Worm (Caenorhabditis elegans) whole organism, early embryonic: Measurements from ENCODE around the gene nhr-248.

Experiments
- B0310.2 ChIP-seq: sonication (generic microtip); optimal IDR thresholded peaks from 2 replicates; lab custom pipeline; 2016; ENCODE audit warnings: mild to moderate bottlenecking, missing genetic modification characterization, missing compliant biosample characterization
- F13C5.2 ChIP-seq: sonication (generic microtip); optimal IDR thresholded peaks from 2 replicates; lab custom pipeline; 2017; ENCODE audit warnings: mild to moderate bottlenecking, missing genetic modification characterization, inconsistent platforms, missing compliant biosample characterization
- aly-1 ChIP-seq: sonication (generic microtip); optimal IDR thresholded peaks from 2 replicates; lab custom pipeline; 2016; ENCODE audit warnings: missing genetic modification characterization, missing compliant biosample characterization
- ama-1 ChIP-seq: fragments of 150-350 bp; optimal IDR thresholded peaks from 2 replicates; lab custom pipeline; 2014
- ceh-13 ChIP-seq: fragments of 200-800 bp; sonication (Bioruptor generic); optimal IDR thresholded peaks from 2 replicates; lab custom pipeline; 2018; ENCODE audit warnings: mild to moderate bottlenecking, missing genetic modification characterization, missing compliant biosample characterization
- ceh-36 ChIP-seq: sonication (generic microtip); optimal IDR thresholded peaks from 2 replicates; lab custom pipeline; 2016; ENCODE audit warnings: missing genetic modification characterization, inconsistent platforms, missing compliant biosample characterization
- ets-7 ChIP-seq: sonication (generic microtip); optimal IDR thresholded peaks from 2 replicates; lab custom pipeline; 2016; ENCODE audit warnings: missing genotype, missing genetic modification characterization, missing compliant biosample characterization
- flt-1 ChIP-seq: fragments of 200-800 bp; sonication (Bioruptor generic); IDR thresholded peaks from 2 replicates; pipeline ENCODE4 v1.3.6; 2022; ENCODE audit warnings: missing genetic modification characterization, missing compliant biosample characterization
- hmbx-1 ChIP-seq: sonication (generic microtip); optimal IDR thresholded peaks from 2 replicates; lab custom pipeline; 2016; ENCODE audit warnings: mild to moderate bottlenecking, missing genetic modification characterization, missing compliant biosample characterization
- hmg-4 ChIP-seq: fragments of 200-800 bp; sonication (Bioruptor generic); optimal IDR thresholded peaks from 2 replicates; lab custom pipeline; 2018; ENCODE audit warnings: mild to moderate bottlenecking, missing genetic modification characterization, missing compliant biosample characterization
- hnd-1 ChIP-seq: sonication (generic microtip); optimal IDR thresholded peaks from 2 replicates; lab custom pipeline; 2016; ENCODE audit warnings: missing genetic modification characterization, missing compliant biosample characterization
- pes-1 ChIP-seq: fragments of 200-800 bp; sonication (Bioruptor generic); IDR thresholded peaks from 2 replicates; pipeline ENCODE4 v1.3.6; 2022; ENCODE audit warnings: missing genetic modification reagents, missing genetic modification characterization, missing compliant biosample characterization
- scrt-1 ChIP-seq: fragments of 200-800 bp; sonication (Bioruptor generic); IDR thresholded peaks from 2 replicates; pipeline ENCODE4 v1.3.6; 2022; ENCODE audit warnings: missing genetic modification characterization, missing compliant biosample characterization
- sea-1 ChIP-seq: fragments of 200-800 bp; sonication (Bioruptor generic); conservative IDR thresholded peaks from 2 replicates; pipeline ENCODE4 v1.3.6; 2022; ENCODE audit warnings: missing genetic modification characterization, missing compliant biosample characterization
- tbx-11 ChIP-seq: fragments of 200-800 bp; sonication (Bioruptor generic); IDR thresholded peaks from 2 replicates; pipeline ENCODE4 v1.3.6; 2022; ENCODE audit warnings: missing genetic modification characterization, missing compliant biosample characterization
- tbx-37 ChIP-seq: fragments of 200-800 bp; sonication (Bioruptor generic); conservative IDR thresholded peaks from 2 replicates; pipeline ENCODE4 v1.3.6; 2022; ENCODE audit warnings: missing genetic modification reagents, missing genetic modification characterization, missing compliant biosample characterization
- tra-4 ChIP-seq: sonication (generic microtip); optimal IDR thresholded peaks from 2 replicates; lab custom pipeline; 2017; ENCODE audit warnings: missing genetic modification characterization, missing compliant biosample characterization

Gene nhr-248

DNA sequence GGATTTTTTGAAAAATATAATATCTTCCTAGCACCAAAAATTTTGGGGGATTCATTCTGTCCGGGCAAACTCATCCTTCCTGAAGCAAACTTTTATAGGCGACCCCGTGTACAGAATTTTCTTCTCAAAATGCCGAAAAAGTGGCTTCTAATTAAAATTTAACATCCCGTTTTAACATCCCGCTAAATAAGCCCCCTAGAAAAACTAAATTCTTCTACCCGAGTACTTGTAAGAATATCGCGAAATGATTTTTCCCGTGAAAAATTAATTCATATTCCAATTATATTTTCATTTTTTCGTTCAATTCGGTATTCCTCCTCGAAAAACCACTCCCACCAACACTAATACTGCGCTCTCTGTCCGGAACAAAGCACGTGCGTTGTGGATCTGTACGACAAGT, 35.6 kb downstream of the nhr-248 start, which contains the start of gene T05E12.8:
Gene T05E12.8 (plus strand): TSS at position 301 of the 400 bp plus-strand sequence.
- TF ChIP-seq ama-1 (lab: Kevin White, UChicago) (no peak), tbx-11 (GFP tag; lab: Robert Waterston, UW) (no peak), aly-1 (tag; lab: Kevin White, UChicago) (no peak), B0310.2 (no peak), hnd-1 (no peak), hmg-4 (no peak)

DNA sequence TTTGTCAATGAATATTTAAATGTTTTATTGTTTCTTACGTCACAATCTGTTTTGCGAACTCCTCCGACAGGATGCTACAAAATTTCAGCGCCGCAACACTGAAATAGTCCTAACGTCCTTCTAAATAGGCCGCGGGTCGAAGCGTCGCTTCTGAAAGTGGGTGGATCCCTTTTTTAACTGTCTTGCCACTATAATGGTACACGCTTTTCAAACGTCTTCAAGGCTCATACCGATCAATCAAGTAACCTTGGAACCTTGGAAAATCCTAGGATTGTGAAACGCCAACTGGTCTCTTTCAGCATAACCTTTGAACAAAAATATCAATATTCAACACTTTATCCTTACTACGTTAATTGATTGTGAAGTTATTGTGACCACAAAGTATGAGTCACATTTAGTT, 37.8 kb downstream of the nhr-248 start:
- TF ChIP-seq pes-1 (no peak), tra-4 (tag; lab: Kevin White, UChicago) (no peak), aly-1 (tag; lab: Kevin White, UChicago) (no peak), ceh-36 (tag; lab: Kevin White, UChicago) (no peak), tbx-11 (GFP tag; lab: Robert Waterston, UW) (no peak), F13C5.2 (no peak), hnd-1 (no peak)

ce11 chrV:17064676-17065075, 39.8 kb downstream of the nhr-248 start, which contains the start of gene srh-255:
Gene srh-255, plus strand, starts transcription at chrV:17064976.
- TF ChIP-seq flt-1 (GFP tag; lab: Robert Waterston, UW) = no peak
- no peak for TF ChIP-seq tbx-37 (GFP tag; lab: Robert Waterston, UW)
- no peak for TF ChIP-seq ceh-36 (tag; lab: Kevin White, UChicago)
- TF ChIP-seq ceh-13 (GFP tag; lab: Kevin White, UChicago) = no peak
- TF ChIP-seq pes-1 = no peak
- TF ChIP-seq hnd-1 = no peak
- TF ChIP-seq ets-7 (tag; lab: Kevin White, UChicago) = no peak
- TF ChIP-seq ama-1 (lab: Kevin White, UChicago) = no peak
- no peak for TF ChIP-seq aly-1 (tag; lab: Kevin White, UChicago)
- no peak for TF ChIP-seq B0310.2
- no peak for TF ChIP-seq scrt-1 (GFP tag; lab: Robert Waterston, UW)
- TF ChIP-seq tbx-11 (GFP tag; lab: Robert Waterston, UW) = no peak
- TF ChIP-seq tra-4 (tag; lab: Kevin White, UChicago) = no peak
- TF ChIP-seq F13C5.2 = no peak

DNA sequence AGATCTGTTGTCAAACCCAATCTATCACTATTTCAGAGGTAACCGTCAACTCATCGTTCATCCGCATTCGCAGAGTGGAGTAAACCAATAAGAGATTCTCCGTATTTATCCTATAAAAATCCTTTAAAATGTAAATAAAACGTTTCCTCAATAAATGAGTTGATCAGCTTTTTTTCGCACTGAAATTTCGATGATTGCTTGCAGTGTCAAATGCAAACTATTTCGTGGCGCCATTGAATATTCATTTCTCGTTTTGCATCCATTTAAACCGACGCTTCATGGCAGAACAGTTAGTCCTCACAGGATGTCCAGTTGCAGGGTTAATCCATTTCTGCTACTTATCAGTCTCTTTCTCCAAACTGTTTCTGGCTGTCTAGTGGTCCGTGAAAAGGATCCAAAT, 42.8 kb downstream of the nhr-248 start, which contains the start of gene F28B1.9:
Gene F28B1.9 (plus strand): TSS at position 301 of the 400 bp plus-strand sequence.
- TF ChIP-seq ceh-36 (tag; lab: Kevin White, UChicago) (no peak), pes-1 (no peak), ama-1 (lab: Kevin White, UChicago) (no peak), sea-1 (no peak)

- no peak for TF ChIP-seq tra-4 (tag; lab: Kevin White, UChicago)
- no peak for TF ChIP-seq ama-1 (lab: Kevin White, UChicago)
- TF ChIP-seq hmbx-1 = no peak
- no peak for TF ChIP-seq tbx-37 (GFP tag; lab: Robert Waterston, UW)
- no peak for TF ChIP-seq ets-7 (tag; lab: Kevin White, UChicago)
- no peak for TF ChIP-seq aly-1 (tag; lab: Kevin White, UChicago)
- TF ChIP-seq tbx-11 (GFP tag; lab: Robert Waterston, UW) = no peak
- TF ChIP-seq hmg-4 = no peak
- no peak for TF ChIP-seq pes-1
Observed at ce11 chrV:17059987-17060386, 44.4 kb downstream of the nhr-248 start, which contains the start of gene sri-66. Gene sri-66, plus strand, starts transcription at chrV:17060287.
